Fruit fly (Drosophila melanogaster): ENCODE data around the gene Wnt5.

Gene Wnt5

dm6 chrX:18524594-18525266 is 19.5 kb upstream of the Wnt5 start (continued):
- no peak for TF ChIP-seq Oaz (GFP tag; IDR thresholded peaks at IDR 0.05)
- no peak for TF ChIP-seq HLH4C (GFP tag; IDR thresholded peaks at IDR 0.05; ENCODE audit: partially characterized antibody)
- no peak for TF ChIP-seq CG34224 (GFP tag; IDR thresholded peaks at IDR 0.05; ENCODE audit: partially characterized antibody)
- TF ChIP-seq CG12769 (tag; optimal IDR thresholded peaks at IDR 0.05), result no peak
- TF ChIP-seq sc (optimal IDR thresholded peaks at IDR 0.05), result no peak
- peak; percentile 44 for TF ChIP-seq sc (GFP tag; optimal IDR thresholded peaks at IDR 0.05)
- TF ChIP-seq disco-r (GFP tag; optimal IDR thresholded peaks at IDR 0.05), result no peak
- TF ChIP-seq CG17359 (tag; optimal IDR thresholded peaks at IDR 0.05), result peak; percentile 34
- peak; percentile 56 for TF ChIP-seq Oli (tag; optimal IDR thresholded peaks at IDR 0.05)
- TF ChIP-seq CG17829 (tag; optimal IDR thresholded peaks at IDR 0.05), result peak; percentile 59
- no peak for TF ChIP-seq tup (GFP tag; optimal IDR thresholded peaks at IDR 0.05)
- TF ChIP-seq fd64A (GFP tag; optimal IDR thresholded peaks at IDR 0.05), result no peak
- peak; percentile 65 for TF ChIP-seq cwo (GFP tag; optimal IDR thresholded peaks at IDR 0.05)
- no peak for TF ChIP-seq zf30C (GFP tag; optimal IDR thresholded peaks at IDR 0.05)
- no peak for TF ChIP-seq CG15269 (tag; optimal IDR thresholded peaks at IDR 0.05)
- TF ChIP-seq Kr (GFP tag; optimal IDR thresholded peaks at IDR 0.05), result no peak
- no peak for TF ChIP-seq pum (GFP tag; optimal IDR thresholded peaks at IDR 0.05)
- TF ChIP-seq CG7372 (GFP tag; IDR thresholded peaks at IDR 0.05), result no peak
- TF ChIP-seq lola (GFP tag; optimal IDR thresholded peaks at IDR 0.05), result peak in 1 of 3 experiments; percentile 74
- TF ChIP-seq Mad (GFP tag; optimal IDR thresholded peaks at IDR 0.05), result no peak
- no peak for TF ChIP-seq Dip3 (GFP tag; optimal IDR thresholded peaks at IDR 0.05)
- no peak for TF ChIP-seq dan (GFP tag; IDR thresholded peaks at IDR 0.05)
- no peak for TF ChIP-seq Lim3 (GFP tag; IDR thresholded peaks at IDR 0.05)
- peak; percentile 26 for TF ChIP-seq Sox102F (GFP tag; optimal IDR thresholded peaks at IDR 0.05)
- TF ChIP-seq CG9797 (GFP tag; optimal IDR thresholded peaks at IDR 0.05), result no peak
- TF ChIP-seq CG15479 (GFP tag; optimal IDR thresholded peaks at IDR 0.05), result no peak
- TF ChIP-seq zfh2 (GFP tag; optimal IDR thresholded peaks at IDR 0.05), result no peak
- TF ChIP-seq tgo (GFP tag; IDR thresholded peaks at IDR 0.05), result no peak; the same call in 2 of the 3 replicates
- TF ChIP-seq Elba2 (GFP tag; optimal IDR thresholded peaks at IDR 0.05), result no peak
- TF ChIP-seq CG32772 (GFP tag; IDR thresholded peaks at IDR 0.05), result no peak
- no peak for TF ChIP-seq CG18764 (GFP tag; optimal IDR thresholded peaks at IDR 0.05)
- TF ChIP-seq sob (GFP tag; IDR thresholded peaks at IDR 0.05), result no peak
- TF ChIP-seq CG18262 (tag; optimal IDR thresholded peaks at IDR 0.05), result peak; percentile 82
- no peak for TF ChIP-seq HmgD (GFP tag; optimal IDR thresholded peaks at IDR 0.05)
- no peak for TF ChIP-seq CG4404 (GFP tag; IDR thresholded peaks at IDR 0.05)
- TF ChIP-seq Med (GFP tag), result peak; percentile 46
- TF ChIP-seq Aef1 (GFP tag; IDR thresholded peaks at IDR 0.05), result no peak
- TF ChIP-seq CG4282 (GFP tag; optimal IDR thresholded peaks at IDR 0.05), result no peak
- peak; percentile 52 for TF ChIP-seq CG10209 (GFP tag; optimal IDR thresholded peaks at IDR 0.05)
- TF ChIP-seq MTF-1 (GFP tag; optimal IDR thresholded peaks at IDR 0.05; ENCODE audit: borderline replicate concordance), result no peak
- TF ChIP-seq Blimp-1 (GFP tag; optimal IDR thresholded peaks at IDR 0.05), result peak; percentile 59
- TF ChIP-seq sisA (GFP tag; IDR thresholded peaks at IDR 0.05), result peak; percentile 21; the same call in 1 of the 2 replicates
- no peak for TF ChIP-seq CG17912 (GFP tag; optimal IDR thresholded peaks at IDR 0.05)
- TF ChIP-seq pros (GFP tag; optimal IDR thresholded peaks at IDR 0.05), result no peak
- TF ChIP-seq luna (GFP tag; optimal IDR thresholded peaks at IDR 0.05), result no peak
- TF ChIP-seq Jarid2 (GFP tag; optimal IDR thresholded peaks at IDR 0.05), result peak; percentile 23
- TF ChIP-seq unc-4 (GFP tag; IDR thresholded peaks at IDR 0.05; ENCODE audit: partially characterized antibody), result no peak
- TF ChIP-seq Ets65A (GFP tag), result peak; percentile 89
- TF ChIP-seq pnt (GFP tag; optimal IDR thresholded peaks at IDR 0.05), result no peak
- no peak for TF ChIP-seq CG17802 (tag; optimal IDR thresholded peaks at IDR 0.05)

Data from whole organism, embryonic.